Worm (Caenorhabditis elegans) whole organism, late embryonic: ENCODE measurements around the gene Y58A7A.1.
A peak's percentile ranks its signal among the peaks of the same experiment; 100 is the strongest.
"Not testable (repeated sequence)": the region's sequence is repeated elsewhere in the genome, so short reads cannot be mapped to it uniquely, and the experiment has no call there.

ENCODE experiments used
- C08G9.2 ChIP-seq: sonication (generic microtip); optimal IDR thresholded peaks from 2 replicates; lab custom pipeline; 2016; ENCODE audit warnings: mild to moderate bottlenecking, missing genetic modification characterization, moderate library complexity, missing compliant biosample characterization
- C38D4.7 ChIP-seq: fragments of 200-800 bp; sonication (Bioruptor generic); optimal IDR thresholded peaks from 2 replicates; lab custom pipeline; 2018; ENCODE audit warnings: mild to moderate bottlenecking, missing genetic modification characterization, moderate library complexity, missing compliant biosample characterization
- F13H6.1 ChIP-seq: sonication (generic microtip); optimal IDR thresholded peaks from 2 replicates; lab custom pipeline; 2016; ENCODE audit warnings: missing genetic modification characterization, missing compliant biosample characterization
- T23F11.4 ChIP-seq: fragments of 200-800 bp; sonication (Bioruptor generic); optimal IDR thresholded peaks from 2 replicates; lab custom pipeline; 2018; ENCODE audit warnings: mild to moderate bottlenecking, missing genetic modification characterization, missing compliant biosample characterization
- Y22D7AL.16 ChIP-seq: sonication (generic microtip); optimal IDR thresholded peaks from 2 replicates; lab custom pipeline; 2016; ENCODE audit warnings: missing genetic modification characterization, missing compliant biosample characterization
- ceh-14 ChIP-seq: sonication (generic microtip); optimal IDR thresholded peaks from 2 replicates; lab custom pipeline; 2016; ENCODE audit warnings: missing genotype, missing genetic modification characterization, missing compliant biosample characterization
- ceh-18 ChIP-seq: sonication (generic microtip); optimal IDR thresholded peaks from 2 replicates; lab custom pipeline; 2016; ENCODE audit warnings: missing genetic modification characterization, missing compliant biosample characterization
- ceh-19 ChIP-seq: fragments of 200-800 bp; sonication (Bioruptor generic); optimal IDR thresholded peaks from 2 replicates; lab custom pipeline; 2018; ENCODE audit warnings: mild to moderate bottlenecking, missing genetic modification characterization, missing compliant biosample characterization
- ceh-2 ChIP-seq: sonication (generic microtip); optimal IDR thresholded peaks from 2 replicates; lab custom pipeline; 2016; ENCODE audit warnings: missing genotype, missing genetic modification characterization, missing compliant biosample characterization
- ceh-22 ChIP-seq: sonication (generic microtip); optimal IDR thresholded peaks from 2 replicates; lab custom pipeline; 2017; ENCODE audit warnings: missing biosample characterization, missing genetic modification characterization
- ceh-24 ChIP-seq: sonication (generic microtip); optimal IDR thresholded peaks from 2 replicates; lab custom pipeline; 2016; ENCODE audit warnings: mild to moderate bottlenecking, missing genetic modification characterization, missing compliant biosample characterization
- ceh-30 ChIP-seq: fragments of 150-350 bp; optimal IDR thresholded peaks from 2 replicates; lab custom pipeline; 2014; ENCODE audit warnings: missing biosample characterization, missing genetic modification characterization
- ceh-31 ChIP-seq: sonication (generic microtip); optimal IDR thresholded peaks from 2 replicates; lab custom pipeline; 2016; ENCODE audit warnings: missing genetic modification characterization, missing compliant biosample characterization
- ceh-34 ChIP-seq: sonication (generic microtip); optimal IDR thresholded peaks from 2 replicates; lab custom pipeline; 2016; ENCODE audit warnings: mild to moderate bottlenecking, missing genetic modification characterization, missing compliant biosample characterization
- ceh-45 ChIP-seq: fragments of 200-800 bp; sonication (Bioruptor generic); IDR thresholded peaks from 2 replicates; pipeline ENCODE4 v1.3.6; 2022; ENCODE audit warnings: missing genetic modification reagents, missing genetic modification characterization, missing compliant biosample characterization
- ceh-48 ChIP-seq: sonication (generic microtip); optimal IDR thresholded peaks from 2 replicates; lab custom pipeline; 2016; ENCODE audit warnings: missing genetic modification characterization, inconsistent platforms, missing compliant biosample characterization
- ceh-6 ChIP-seq: fragments of 200-800 bp; sonication (Bioruptor generic); optimal IDR thresholded peaks from 2 replicates; lab custom pipeline; 2018; ENCODE audit warnings: mild to moderate bottlenecking, missing genetic modification characterization, missing compliant biosample characterization
- ceh-9 ChIP-seq: sonication (generic microtip); optimal IDR thresholded peaks from 2 replicates; lab custom pipeline; 2016; ENCODE audit warnings: mild to moderate bottlenecking, missing genetic modification characterization, inconsistent platforms, missing compliant biosample characterization
- che-1 ChIP-seq: sonication (generic microtip); optimal IDR thresholded peaks from 2 replicates; lab custom pipeline; 2016; ENCODE audit warnings: mild to moderate bottlenecking, missing genetic modification characterization, missing compliant biosample characterization
- dve-1 ChIP-seq: sonication (generic microtip); optimal IDR thresholded peaks from 2 replicates; lab custom pipeline; 2017; ENCODE audit warnings: antibody characterized with exemption, mild to moderate bottlenecking, missing genetic modification characterization, missing compliant biosample characterization
- elt-2 ChIP-seq: sonication (generic microtip); optimal IDR thresholded peaks from 2 replicates; lab custom pipeline; 2016; ENCODE audit warnings: missing genetic modification reagents, missing genetic modification characterization, missing compliant biosample characterization
- eyg-1 ChIP-seq: sonication (generic microtip); optimal IDR thresholded peaks from 2 replicates; lab custom pipeline; 2016; ENCODE audit warnings: missing genotype, missing genetic modification characterization, missing compliant biosample characterization
- fkh-10 ChIP-seq: fragments of 150-350 bp; optimal IDR thresholded peaks from 2 replicates; lab custom pipeline; 2014; ENCODE audit warnings: missing biosample characterization, missing genetic modification reagents, missing genetic modification characterization
- hlh-15 ChIP-seq: sonication (generic microtip); optimal IDR thresholded peaks from 2 replicates; lab custom pipeline; 2016; ENCODE audit warnings: missing genetic modification characterization, missing compliant biosample characterization
- hlh-30 ChIP-seq: sonication (generic microtip); optimal IDR thresholded peaks from 2 replicates; lab custom pipeline; 2017; ENCODE audit warnings: antibody characterized with exemption, missing genetic modification characterization, missing compliant biosample characterization; ENCODE audit not compliant: insufficient read depth
- lim-6 ChIP-seq: sonication (generic microtip); optimal IDR thresholded peaks from 2 replicates; lab custom pipeline; 2016; ENCODE audit warnings: missing genetic modification characterization, missing compliant biosample characterization
- lin-11 ChIP-seq: fragments of 200-800 bp; sonication (Bioruptor generic); optimal IDR thresholded peaks from 2 replicates; lab custom pipeline; 2018; ENCODE audit warnings: mild to moderate bottlenecking, missing genetic modification characterization, missing compliant biosample characterization
- nfya-1 ChIP-seq: sonication (generic microtip); optimal IDR thresholded peaks from 2 replicates; lab custom pipeline; 2017; ENCODE audit warnings: missing genetic modification characterization, mild to moderate bottlenecking, missing compliant biosample characterization, antibody characterized with exemption, moderate library complexity
- nhr-11 ChIP-seq: fragments of 150-350 bp; optimal IDR thresholded peaks from 2 replicates; lab custom pipeline; 2014; ENCODE audit warnings: missing biosample characterization, missing genetic modification characterization
- odd-2 ChIP-seq: sonication (generic microtip); optimal IDR thresholded peaks from 2 replicates; lab custom pipeline; 2017; ENCODE audit warnings: antibody characterized with exemption, mild to moderate bottlenecking, missing genetic modification characterization, missing compliant biosample characterization
- pag-3 ChIP-seq: sonication (generic microtip); optimal IDR thresholded peaks from 2 replicates; lab custom pipeline; 2016; ENCODE audit warnings: missing compliant biosample characterization, missing genetic modification characterization, borderline replicate concordance
- pat-9 ChIP-seq: fragments of 200-800 bp; sonication (Bioruptor generic); optimal IDR thresholded peaks from 2 replicates; lab custom pipeline; 2018; ENCODE audit warnings: mild to moderate bottlenecking, missing genetic modification characterization, moderate library complexity, missing compliant biosample characterization
- pha-2 ChIP-seq: sonication (generic microtip); optimal IDR thresholded peaks from 2 replicates; lab custom pipeline; 2017; ENCODE audit warnings: mild to moderate bottlenecking, missing genetic modification characterization, missing compliant biosample characterization
- pha-4 ChIP-seq: fragments of 150-350 bp; optimal IDR thresholded peaks from 2 replicates; lab custom pipeline; 2018; ENCODE audit warnings: missing biosample characterization, missing genetic modification reagents, missing genetic modification characterization
- pqm-1 ChIP-seq: sonication (generic microtip); optimal IDR thresholded peaks from 2 replicates; lab custom pipeline; 2016; ENCODE audit warnings: missing genetic modification characterization, missing compliant biosample characterization
- ref-2 ChIP-seq: sonication (generic microtip); optimal IDR thresholded peaks from 2 replicates; lab custom pipeline; 2016; ENCODE audit warnings: missing genetic modification characterization, missing compliant biosample characterization
- sdc-2 ChIP-seq: sonication (generic microtip); optimal IDR thresholded peaks from 2 replicates; lab custom pipeline; 2016; ENCODE audit warnings: missing genotype, missing genetic modification characterization, missing compliant biosample characterization
- sox-2 ChIP-seq: fragments of 200-800 bp; sonication (Bioruptor generic); IDR thresholded peaks from 2 replicates; pipeline ENCODE4 v1.3.6; 2022; ENCODE audit warnings: missing genetic modification reagents, missing genetic modification characterization, missing compliant biosample characterization
- sox-4 ChIP-seq: sonication (generic microtip); optimal IDR thresholded peaks from 2 replicates; lab custom pipeline; 2017; ENCODE audit warnings: mild to moderate bottlenecking, missing genetic modification characterization, inconsistent platforms, missing compliant biosample characterization
- tbx-2 ChIP-seq: sonication (generic microtip); optimal IDR thresholded peaks from 2 replicates; lab custom pipeline; 2016; ENCODE audit warnings: missing genetic modification characterization, missing compliant biosample characterization
- unc-3 ChIP-seq, 2 experiments: fragments of 200-800 bp in 1 of 2; sonication (Bioruptor generic) in 1 of 2; sonication (generic microtip) in 1 of 2; conservative IDR thresholded peaks in 1 of 2; optimal IDR thresholded peaks in 1 of 2; 2 replicates each; pipeline versions ENCODE4 v1.3.6 to Lab custom; 2016 to 2022; ENCODE audit warnings: missing compliant biosample characterization in 2 of 2, missing genetic modification characterization in 2 of 2, missing genetic modification reagents in 1 of 2
- unc-42 ChIP-seq: sonication (generic microtip); optimal IDR thresholded peaks from 2 replicates; lab custom pipeline; 2016; ENCODE audit warnings: missing genotype, missing genetic modification characterization, missing compliant biosample characterization
- unc-55 ChIP-seq: sonication (generic microtip); optimal IDR thresholded peaks from 2 replicates; lab custom pipeline; 2017; ENCODE audit warnings: missing biosample characterization, missing genetic modification reagents, missing genetic modification characterization
- unc-86 ChIP-seq: sonication (generic microtip); optimal IDR thresholded peaks from 2 replicates; lab custom pipeline; 2016; ENCODE audit warnings: missing genetic modification characterization, missing compliant biosample characterization
- ztf-16 ChIP-seq: sonication (generic microtip); optimal IDR thresholded peaks from 2 replicates; lab custom pipeline; 2017; ENCODE audit warnings: missing genetic modification characterization, missing compliant biosample characterization

Gene Y58A7A.1

DNA sequence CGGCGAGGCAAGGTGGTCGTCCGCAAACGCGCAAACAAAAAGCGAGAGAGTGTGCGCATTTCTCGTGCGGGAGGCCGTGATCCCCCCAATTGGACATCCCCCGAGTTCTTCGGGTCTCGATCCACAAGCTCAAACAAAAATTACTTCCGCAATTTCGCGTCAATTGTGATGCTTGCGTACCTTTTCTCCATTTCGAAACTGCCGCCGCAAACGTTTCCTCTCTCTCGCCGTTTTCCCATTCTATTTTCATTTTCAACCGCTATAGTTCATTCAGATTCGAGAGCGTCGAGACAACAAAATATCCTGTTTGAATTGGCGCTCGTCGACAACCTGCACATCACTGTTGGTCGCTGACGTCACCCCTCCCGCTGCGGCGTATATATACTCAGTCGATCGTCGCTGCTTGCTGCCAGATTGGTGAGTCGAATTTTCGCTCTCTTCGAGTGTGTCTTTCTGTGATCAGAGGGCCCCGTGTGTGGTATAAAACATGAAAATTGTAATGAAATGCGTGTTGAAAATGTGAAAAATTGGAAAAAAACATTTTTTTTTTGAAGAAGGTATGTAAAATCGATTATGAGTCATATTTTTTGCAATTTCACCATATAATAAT lies 19.9 kb downstream of the Y58A7A.1 start, which contains the start of the genes pqn-51 and K11D12.14 (continued):
- TF ChIP-seq sox-2 (GFP tag; lab: Robert Waterston, UW) = no peak
- TF ChIP-seq unc-55 (GFP tag; lab: Kevin White, UChicago) = peak; percentile 69
- no peak for TF ChIP-seq ceh-9 (tag; lab: Kevin White, UChicago)
- no peak for TF ChIP-seq sox-4 (tag; lab: Kevin White, UChicago)
- TF ChIP-seq pqm-1 (tag; lab: Kevin White, UChicago) = peak; percentile 38
- TF ChIP-seq pha-2 (tag; lab: Kevin White, UChicago) = peak; percentile 63
- no peak for TF ChIP-seq ceh-2 (tag; lab: Kevin White, UChicago)
- no peak for TF ChIP-seq ceh-22 (tag; lab: Kevin White, UChicago)
- TF ChIP-seq eyg-1 = no peak
- no peak for TF ChIP-seq ceh-48 (tag; lab: Kevin White, UChicago)
- peak; percentile 86 for TF ChIP-seq ref-2 (tag; lab: Kevin White, UChicago)
- no peak for TF ChIP-seq Y22D7AL.16 (tag; lab: Kevin White, UChicago)
- no peak for TF ChIP-seq hlh-30 (tag; lab: Kevin White, UChicago)
- no peak for TF ChIP-seq hlh-15
- TF ChIP-seq pat-9 (tag; lab: Kevin White, UChicago) = no peak
- TF ChIP-seq ztf-16 = peak; percentile 38
- no peak for TF ChIP-seq unc-86
- no peak for TF ChIP-seq ceh-19

DNA sequence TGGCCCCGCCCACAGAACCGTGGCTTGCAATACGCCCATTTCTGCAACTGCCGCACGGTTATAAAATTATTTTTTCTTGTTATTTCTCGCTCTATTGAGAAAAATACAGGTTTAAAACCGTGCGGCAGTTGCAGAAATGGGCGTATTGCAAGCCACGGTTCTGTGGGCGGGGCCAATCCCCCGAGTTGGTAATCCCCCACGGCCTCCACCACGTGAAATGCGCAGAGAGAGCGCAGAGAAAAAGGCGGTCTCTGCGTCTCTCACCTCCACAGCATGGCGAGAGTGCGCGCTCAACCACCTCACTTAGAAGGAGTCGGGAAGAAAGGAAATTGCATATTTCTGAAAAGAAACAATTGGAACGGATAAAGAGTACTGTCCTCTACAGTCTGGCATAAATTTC lies 22.1 kb downstream of the Y58A7A.1 start:
- 0 out of 2 replicates have a peak, but pooled peaks have one; percentile 17 for TF ChIP-seq ceh-45 (GFP tag; lab: Robert Waterston, UW)
- 0 out of 2 replicates have a peak, but pooled peaks have one; percentile 10 for TF ChIP-seq unc-3 (GFP tag; conservative IDR thresholded peaks at IDR 0.05; lab: Robert Waterston, UW)
- not testable (repeated sequence) for TF ChIP-seq unc-3 (tag; optimal IDR thresholded peaks at IDR 0.05; lab: Kevin White, UChicago)

DNA sequence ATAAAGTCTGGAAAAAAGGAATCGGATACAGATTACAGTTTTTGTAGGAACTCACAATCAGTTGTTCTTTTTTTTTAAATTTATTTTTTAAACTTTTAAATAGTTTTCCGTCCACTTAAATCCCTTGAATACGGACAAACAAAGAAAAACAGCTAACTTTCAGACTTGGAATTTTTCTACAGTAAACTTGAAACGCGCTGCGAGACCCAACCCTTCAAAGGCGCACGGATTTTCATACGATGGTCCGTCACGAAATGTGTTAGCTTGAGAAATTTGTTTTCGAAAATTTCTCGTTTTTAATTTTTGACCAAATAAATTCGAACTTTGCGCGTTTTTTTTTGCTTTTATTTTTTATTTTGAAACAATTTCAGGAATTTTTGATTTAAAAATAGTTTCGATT lies 22.8 kb downstream of the Y58A7A.1 start:
- no peak for TF ChIP-seq lim-6 (tag; lab: Kevin White, UChicago)
- no peak for TF ChIP-seq elt-2 (tag; lab: Kevin White, UChicago)
- TF ChIP-seq C38D4.7 (GFP tag; lab: Kevin White, UChicago) = no peak
- TF ChIP-seq F13H6.1 (tag; lab: Kevin White, UChicago) = no peak
- no peak for TF ChIP-seq ceh-6 (GFP tag; lab: Kevin White, UChicago)
- TF ChIP-seq ceh-24 (tag; lab: Kevin White, UChicago) = no peak
- no peak for TF ChIP-seq hlh-30 (tag; lab: Kevin White, UChicago)
- TF ChIP-seq ceh-18 = no peak
- no peak for TF ChIP-seq sox-4 (tag; lab: Kevin White, UChicago)
- TF ChIP-seq ceh-14 (tag; lab: Kevin White, UChicago) = no peak
- TF ChIP-seq dve-1 = no peak
- no peak for TF ChIP-seq ceh-34
- no peak for TF ChIP-seq ref-2 (tag; lab: Kevin White, UChicago)
- TF ChIP-seq, all 69 proteins: peak for 0

DNA sequence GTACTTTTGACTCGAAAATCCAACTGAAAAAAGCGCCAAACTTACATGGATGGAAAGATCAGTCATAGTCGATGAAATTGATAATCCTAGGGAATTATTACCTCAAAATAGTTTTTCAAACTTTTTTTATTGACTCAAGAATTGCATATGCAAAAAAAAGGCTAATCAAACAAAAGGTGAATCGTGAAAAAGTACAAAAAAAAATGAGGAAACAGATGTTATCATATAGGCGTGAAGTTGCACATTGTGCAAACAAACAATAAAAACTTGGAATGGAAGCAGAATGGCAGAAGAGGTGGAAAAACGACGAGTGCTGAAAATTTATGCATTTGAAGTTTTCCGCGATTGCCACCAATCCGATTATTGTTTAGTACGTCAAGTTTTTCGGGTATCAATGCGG lies 23.2 kb downstream of the Y58A7A.1 start, which contains the start of gene exc-14:
Gene exc-14 (minus strand): TSS at position 101 of the 400 bp plus-strand sequence.
- TF ChIP-seq ceh-24 (tag; lab: Kevin White, UChicago) = no peak
- TF ChIP-seq sdc-2 = no peak
- no peak for TF ChIP-seq ceh-30 (tag; lab: Kevin White, UChicago)
- no peak for TF ChIP-seq ceh-18
- no peak for TF ChIP-seq fkh-10 (GFP tag; lab: Kevin White, UChicago)
- TF ChIP-seq T23F11.4 (GFP tag; lab: Kevin White, UChicago) = no peak
- no peak for TF ChIP-seq nfya-1 (tag; lab: Kevin White, UChicago)
- TF ChIP-seq lin-11 (tag; lab: Kevin White, UChicago) = no peak
- no peak for TF ChIP-seq odd-2 (tag; lab: Kevin White, UChicago)
- no peak for TF ChIP-seq pha-4 (tag; lab: Kevin White, UChicago)
- no peak for TF ChIP-seq che-1 (tag; lab: Kevin White, UChicago)
- TF ChIP-seq ceh-19 = no peak
- TF ChIP-seq ceh-31 (tag; lab: Kevin White, UChicago) = no peak
- no peak for TF ChIP-seq C08G9.2
- TF ChIP-seq nhr-11 (tag; lab: Kevin White, UChicago) = no peak
- TF ChIP-seq unc-42 (tag; lab: Kevin White, UChicago) = no peak
- TF ChIP-seq pag-3 (tag; lab: Kevin White, UChicago) = no peak
- no peak for TF ChIP-seq pha-2 (tag; lab: Kevin White, UChicago)
- no peak for TF ChIP-seq tbx-2 (tag; lab: Kevin White, UChicago)
- TF ChIP-seq, all 69 proteins: peak for 0
